Fruit fly (Drosophila melanogaster): ENCODE results near the gene CG42464.

The CG42464 gene

DNA sequence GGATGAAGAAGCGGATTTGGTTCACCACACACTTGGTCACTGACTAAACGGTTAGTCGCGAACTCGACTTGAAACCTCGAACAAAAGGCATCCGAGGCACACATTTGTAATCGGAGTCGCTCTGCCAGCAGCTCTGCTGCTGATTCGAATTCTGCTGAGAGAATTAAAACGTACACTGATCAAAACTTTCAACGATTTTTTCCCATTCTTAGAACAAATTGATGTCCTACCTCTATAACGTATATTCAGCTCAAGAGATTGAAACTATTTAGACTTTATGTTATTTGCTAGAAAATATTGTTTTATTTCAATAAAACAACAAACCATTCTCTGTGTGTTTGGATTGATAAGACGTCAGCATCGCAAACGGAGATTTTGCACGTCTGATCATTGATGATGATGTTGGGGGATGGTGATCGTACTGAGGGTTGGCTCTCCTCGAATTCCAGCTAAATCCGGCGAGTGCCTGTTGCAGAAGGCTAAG is 6.2 kb downstream of the CG42464 start, which contains the start of gene CG31778 (continued):
- TF ChIP-seq Bdp1 (GFP tag; optimal IDR thresholded peaks at IDR 0.05) (no peak), CG11085 (GFP tag; IDR thresholded peaks at IDR 0.05) (no peak), onecut (GFP tag; IDR thresholded peaks at IDR 0.05) (no peak), Meics (GFP tag; optimal IDR thresholded peaks at IDR 0.05) (peak; percentile 12), CG9797 (GFP tag; optimal IDR thresholded peaks at IDR 0.05) (no peak), Xrp1 (GFP tag; IDR thresholded peaks at IDR 0.05) (no peak), Dip3 (GFP tag; optimal IDR thresholded peaks at IDR 0.05) (peak; percentile 9), CG34376 (GFP tag; optimal IDR thresholded peaks at IDR 0.05) (peak; percentile 55), H2.0 (GFP tag; IDR thresholded peaks at IDR 0.05) (0 out of 2 replicates have a peak, but pooled peaks have one; percentile 19), Med (GFP tag) (peak; percentile 72), CG17328 (GFP tag; IDR thresholded peaks at IDR 0.05) (no peak), Ssrp (tag; optimal IDR thresholded peaks at IDR 0.05) (no peak), lilli (GFP tag; optimal IDR thresholded peaks at IDR 0.05) (peak; percentile 10), CG10543 (GFP tag; optimal IDR thresholded peaks at IDR 0.05) (peak; percentile 0), CG4854 (GFP tag; optimal IDR thresholded peaks at IDR 0.05) (no peak), CG43689 (GFP tag; IDR thresholded peaks at IDR 0.05) (no peak), CG12769 (tag; optimal IDR thresholded peaks at IDR 0.05) (peak; percentile 35), Max (GFP tag; optimal IDR thresholded peaks at IDR 0.05) (no peak), CG2678 (tag; optimal IDR thresholded peaks at IDR 0.05) (peak; percentile 41), PHDP (tag; optimal IDR thresholded peaks at IDR 0.05) (peak; percentile 25), slou (GFP tag; optimal IDR thresholded peaks at IDR 0.05) (no peak), luna (GFP tag; optimal IDR thresholded peaks at IDR 0.05) (no peak), nom (GFP tag; optimal IDR thresholded peaks at IDR 0.05) (peak; percentile 68), Adf1 (GFP tag; IDR thresholded peaks at IDR 0.05) (peak; percentile 47; the same call in 1 of the 2 replicates), corto (GFP tag; optimal IDR thresholded peaks at IDR 0.05) (peak; percentile 49), Fer1 (GFP tag; optimal IDR thresholded peaks at IDR 0.05) (peak; percentile 22), gem (tag; optimal IDR thresholded peaks at IDR 0.05) (peak; percentile 46), CG6813 (GFP tag; optimal IDR thresholded peaks at IDR 0.05) (no peak), CG10321 (GFP tag; IDR thresholded peaks at IDR 0.05) (no peak), odd (GFP tag; optimal IDR thresholded peaks at IDR 0.05) (no peak), slbo (GFP tag; IDR thresholded peaks at IDR 0.05) (peak; percentile 30; the same call in 1 of the 2 replicates), Hr51 (GFP tag; optimal IDR thresholded peaks at IDR 0.05) (peak in 1 of 2 experiments; percentile 4), Awh (GFP tag; IDR thresholded peaks at IDR 0.05) (no peak), Ptx1 (GFP tag; IDR thresholded peaks at IDR 0.05) (peak; percentile 35; the same call in 1 of the 2 replicates), CG18599 (GFP tag; optimal IDR thresholded peaks at IDR 0.05) (peak; percentile 60), fu2 (GFP tag; optimal IDR thresholded peaks at IDR 0.05) (no peak), CG15269 (tag; optimal IDR thresholded peaks at IDR 0.05) (peak; percentile 2), mam (GFP tag; optimal IDR thresholded peaks at IDR 0.05) (no peak), CG6854 (GFP tag; optimal IDR thresholded peaks at IDR 0.05) (no peak), Blimp-1 (GFP tag; optimal IDR thresholded peaks at IDR 0.05) (no peak), CG2129 (GFP tag; IDR thresholded peaks at IDR 0.05; ENCODE audit: partially characterized antibody) (no peak), Sox102F (GFP tag; optimal IDR thresholded peaks at IDR 0.05) (no peak), CG2120 (GFP tag; optimal IDR thresholded peaks at IDR 0.05) (peak; percentile 56), lab (GFP tag; optimal IDR thresholded peaks at IDR 0.05) (peak; percentile 26), Hmr (GFP tag; optimal IDR thresholded peaks at IDR 0.05) (peak; percentile 12), CG30403 (GFP tag; optimal IDR thresholded peaks at IDR 0.05) (no peak), her (GFP tag; optimal IDR thresholded peaks at IDR 0.05) (no peak), CG30431 (GFP tag; optimal IDR thresholded peaks at IDR 0.05) (no peak)

All from whole organism, embryonic.